Fruit fly (Drosophila melanogaster) whole organism, embryonic: ENCODE results near the gene vito.

Source experiments
- ATbp ChIP-seq: fragments of 200-800 bp; sonication (Bioruptor generic); optimal IDR thresholded peaks from 2 replicates; lab custom pipeline; 2017; ENCODE audit warnings: missing biosample characterization, mild to moderate bottlenecking, missing genetic modification characterization, missing genetic modification reagents
- Atf6 ChIP-seq: fragments of 200-800 bp; sonication (Bioruptor generic); IDR thresholded peaks from 2 replicates; pipeline ENCODE4 v1.3.6; 2022; ENCODE audit warnings: missing biosample characterization, missing genetic modification characterization
- CG10209 ChIP-seq: fragments of 200-800 bp; sonication (Bioruptor generic); optimal IDR thresholded peaks from 3 replicates; lab custom pipeline; 2017; ENCODE audit warnings: missing biosample characterization, mild to moderate bottlenecking, missing genetic modification characterization, missing genetic modification reagents
- CG10959 ChIP-seq: fragments of 200-800 bp; sonication (Bioruptor generic); IDR thresholded peaks from 2 replicates; pipeline ENCODE4 v1.3.6; 2022; ENCODE audit warnings: missing biosample characterization, missing genetic modification characterization
- CG11085 ChIP-seq: fragments of 200-800 bp; sonication (Bioruptor generic); IDR thresholded peaks from 2 replicates; pipeline ENCODE4 v1.3.6; 2022; ENCODE audit warnings: missing biosample characterization, missing genetic modification characterization
- CG11093 ChIP-seq: fragments of 200-800 bp; sonication (Bioruptor generic); IDR thresholded peaks from 3 replicates; pipeline ENCODE4 v1.3.6; 2022; ENCODE audit warnings: missing biosample characterization, missing genetic modification characterization
- CG12769 ChIP-seq: fragments of 200-800 bp; sonication (Bioruptor generic); optimal IDR thresholded peaks from 2 replicates; lab custom pipeline; 2019; ENCODE audit warnings: missing biosample characterization, mild to moderate bottlenecking, missing genetic modification characterization, moderate library complexity
- CG15269 ChIP-seq: fragments of 200-800 bp; sonication (Bioruptor generic); optimal IDR thresholded peaks from 2 replicates; lab custom pipeline; 2018; ENCODE audit warnings: missing biosample characterization, mild to moderate bottlenecking, missing genetic modification characterization, moderate library complexity
- CG18262 ChIP-seq: fragments of 200-800 bp; optimal IDR thresholded peaks from 3 replicates; lab custom pipeline; 2019; ENCODE audit warnings: missing biosample characterization, mild to moderate bottlenecking, missing genetic modification characterization, moderate library complexity
- CG18619 ChIP-seq: fragments of 200-800 bp; sonication (Bioruptor generic); optimal IDR thresholded peaks from 3 replicates; lab custom pipeline; 2017; ENCODE audit warnings: missing biosample characterization, mild to moderate bottlenecking, missing genetic modification characterization
- CG2129 ChIP-seq: fragments of 200-800 bp; sonication (Bioruptor generic); IDR thresholded peaks from 2 replicates; pipeline ENCODE4 v1.3.6; 2022; ENCODE audit warnings: missing biosample characterization, missing genetic modification characterization; ENCODE audit not compliant: partially characterized antibody
- CG32767 ChIP-seq: fragments of 200-800 bp; sonication (Bioruptor generic); IDR thresholded peaks from 2 replicates; pipeline ENCODE4 v1.3.6; 2022; ENCODE audit warnings: missing biosample characterization, missing genetic modification characterization
- CG3838 ChIP-seq: fragments of 200-800 bp; sonication (Bioruptor generic); optimal IDR thresholded peaks from 3 replicates; lab custom pipeline; 2016; ENCODE audit warnings: missing biosample characterization, missing genetic modification characterization
- CG8359 ChIP-seq: fragments of 200-800 bp; sonication (Bioruptor generic); optimal IDR thresholded peaks from 2 replicates; lab custom pipeline; 2017; ENCODE audit warnings: missing biosample characterization, mild to moderate bottlenecking, missing genetic modification characterization, borderline replicate concordance
- Dref ChIP-seq: fragments of 200-800 bp; sonication (Bioruptor generic); IDR thresholded peaks from 2 replicates; pipeline ENCODE4 v1.3.6; 2022; ENCODE audit warnings: missing biosample characterization, missing genetic modification characterization
- Drgx ChIP-seq: fragments of 200-800 bp; sonication (Bioruptor generic); IDR thresholded peaks from 2 replicates; pipeline ENCODE4 v1.3.6; 2022; ENCODE audit warnings: missing biosample characterization, missing genetic modification characterization
- HmgD ChIP-seq: fragments of 200-800 bp; sonication (Bioruptor generic); optimal IDR thresholded peaks from 3 replicates; lab custom pipeline; 2016; ENCODE audit warnings: missing biosample characterization, missing genetic modification characterization
- Hr51 ChIP-seq, 2 experiments: fragments of 200-800 bp; sonication (Bioruptor generic); optimal IDR thresholded peaks; 2 replicates in 1 of 2; 3 replicates in 1 of 2; lab custom pipeline; 2016 to 2018; ENCODE audit warnings: missing biosample characterization in 2 of 2, missing genetic modification characterization in 2 of 2, mild to moderate bottlenecking in 1 of 2, moderate library complexity in 1 of 2
- Hr78 ChIP-seq, 2 experiments: fragments of 200-800 bp in 1 of 2; fragments of >200 bp in 1 of 2; sonication (Bioruptor generic) in 1 of 2; optimal IDR thresholded peaks; 2 replicates each; lab custom pipeline; 2017 to 2019; ENCODE audit warnings: missing biosample characterization in 2 of 2, missing genetic modification characterization in 2 of 2, mild to moderate bottlenecking in 1 of 2, moderate library complexity in 1 of 2
- Hsf ChIP-seq: fragments of 200-800 bp; sonication (Bioruptor generic); optimal IDR thresholded peaks from 3 replicates; lab custom pipeline; 2016; ENCODE audit warnings: missing biosample characterization, missing genetic modification characterization
- NFAT ChIP-seq: fragments of 200-800 bp; sonication (Bioruptor generic); IDR thresholded peaks from 2 replicates; pipeline ENCODE4 v1.3.6; 2022; ENCODE audit warnings: missing biosample characterization, missing genetic modification characterization
- Sry-β ChIP-seq: fragments of 200-800 bp; sonication (Bioruptor generic); optimal IDR thresholded peaks from 2 replicates; lab custom pipeline; 2018; ENCODE audit warnings: missing biosample characterization, mild to moderate bottlenecking, missing genetic modification characterization, moderate library complexity
- ac ChIP-seq: fragments of 200-800 bp; sonication (Bioruptor generic); optimal IDR thresholded peaks from 3 replicates; lab custom pipeline; 2017; ENCODE audit warnings: missing biosample characterization, mild to moderate bottlenecking, missing genetic modification characterization
- ato ChIP-seq: fragments of 200-800 bp; sonication (Bioruptor generic); IDR thresholded peaks from 2 replicates; pipeline ENCODE4 v1.3.6; 2022; ENCODE audit warnings: missing biosample characterization, missing genetic modification characterization; ENCODE audit not compliant: partially characterized antibody
- az2 ChIP-seq: fragments of 200-800 bp; sonication (Bioruptor generic); optimal IDR thresholded peaks from 3 replicates; lab custom pipeline; 2016; ENCODE audit warnings: missing biosample characterization, missing genetic modification characterization
- bab2 ChIP-seq: fragments of 200-800 bp; sonication (Bioruptor generic); optimal IDR thresholded peaks from 2 replicates; lab custom pipeline; 2016; ENCODE audit warnings: missing biosample characterization, missing genetic modification characterization
- bowl ChIP-seq: fragments of 200-800 bp; sonication (Bioruptor generic); IDR thresholded peaks from 2 replicates; pipeline ENCODE4 v1.3.6; 2022; ENCODE audit warnings: missing biosample characterization, missing genetic modification characterization
- chinmo ChIP-seq: fragments of 200-800 bp; sonication (Bioruptor generic); IDR thresholded peaks from 4 replicates; pipeline ENCODE4 v1.3.6; 2022; ENCODE audit warnings: missing biosample characterization, missing genetic modification characterization; ENCODE audit not compliant: partially characterized antibody
- crc ChIP-seq: fragments of 200-800 bp; sonication (Bioruptor generic); optimal IDR thresholded peaks from 2 replicates; lab custom pipeline; 2016; ENCODE audit warnings: missing biosample characterization, missing genetic modification characterization
- crp ChIP-seq, 2 experiments: fragments of 200-800 bp; sonication (Bioruptor generic); optimal IDR thresholded peaks; 2 replicates in 1 of 2; 3 replicates in 1 of 2; lab custom pipeline; 2017; ENCODE audit warnings: missing biosample characterization in 2 of 2, missing genetic modification characterization in 2 of 2, mild to moderate bottlenecking in 1 of 2, moderate library complexity in 1 of 2
- en ChIP-seq: fragments of 200-800 bp; sonication (Bioruptor generic); optimal IDR thresholded peaks from 2 replicates; lab custom pipeline; 2016; ENCODE audit warnings: missing biosample characterization, missing genetic modification characterization
- ftz-f1 ChIP-seq: fragments of 200-800 bp; sonication (Bioruptor generic); optimal IDR thresholded peaks from 2 replicates; lab custom pipeline; 2016; ENCODE audit warnings: missing biosample characterization, missing genetic modification characterization
- fu2 ChIP-seq: fragments of 200-800 bp; sonication (Bioruptor generic); optimal IDR thresholded peaks from 2 replicates; lab custom pipeline; 2016; ENCODE audit warnings: missing biosample characterization, missing genetic modification characterization
- hkb ChIP-seq, 2 experiments: fragments of 200-800 bp in 1 of 2; fragments of >200 bp in 1 of 2; sonication (Bioruptor generic) in 1 of 2; IDR thresholded peaks in 1 of 2; optimal IDR thresholded peaks in 1 of 2; 2 replicates each; pipeline versions ENCODE4 v1.3.6 to Lab custom; 2017 to 2022; ENCODE audit warnings: missing biosample characterization in 1 of 2, missing genetic modification characterization in 1 of 2
- insv ChIP-seq, 2 experiments: fragments of 200-800 bp; sonication (Bioruptor generic); optimal IDR thresholded peaks; 3 replicates each; lab custom pipeline; 2016 to 2018; ENCODE audit warnings: missing biosample characterization in 2 of 2, missing genetic modification characterization in 2 of 2
- lbe ChIP-seq: fragments of 200-800 bp; sonication (Bioruptor generic); optimal IDR thresholded peaks from 2 replicates; lab custom pipeline; 2016; ENCODE audit warnings: missing biosample characterization, mild to moderate bottlenecking, missing genetic modification characterization
- nom ChIP-seq: fragments of 200-800 bp; sonication (Bioruptor generic); optimal IDR thresholded peaks from 2 replicates; lab custom pipeline; 2017; ENCODE audit warnings: missing biosample characterization, missing genetic modification characterization, mild to moderate bottlenecking, moderate library complexity, missing genetic modification reagents
- oc ChIP-seq: fragments of 200-800 bp; sonication (Bioruptor generic); optimal IDR thresholded peaks from 2 replicates; lab custom pipeline; 2018; ENCODE audit warnings: missing biosample characterization, mild to moderate bottlenecking, missing genetic modification characterization, moderate library complexity
- odd ChIP-seq: fragments of 200-800 bp; sonication (Bioruptor generic); optimal IDR thresholded peaks from 2 replicates; lab custom pipeline; 2017; ENCODE audit warnings: missing biosample characterization, mild to moderate bottlenecking, missing genetic modification characterization
- prd ChIP-seq, 3 experiments: fragments of >200 bp in 2 of 3; fragments of 200-800 bp in 1 of 3; sonication (Bioruptor generic) in 1 of 3; optimal IDR thresholded peaks in 2 of 3; IDR thresholded peaks in 1 of 3; 2 replicates in 2 of 3; 3 replicates in 1 of 3; pipeline versions ENCODE4 v1.3.6 to Lab custom; 2017 to 2022; ENCODE audit warnings: missing biosample characterization in 1 of 3, missing genetic modification characterization in 1 of 3
- pzg ChIP-seq: fragments of 200-800 bp; sonication (Bioruptor generic); optimal IDR thresholded peaks from 3 replicates; lab custom pipeline; 2018; ENCODE audit warnings: missing biosample characterization, mild to moderate bottlenecking, missing genetic modification characterization, moderate library complexity
- slou ChIP-seq: fragments of 200-800 bp; sonication (Bioruptor generic); optimal IDR thresholded peaks from 3 replicates; lab custom pipeline; 2016; ENCODE audit warnings: missing biosample characterization, missing genetic modification characterization
- stc ChIP-seq: fragments of 200-800 bp; sonication (Bioruptor generic); IDR thresholded peaks from 2 replicates; pipeline ENCODE4 v1.3.6; 2022; ENCODE audit warnings: missing biosample characterization, missing genetic modification characterization
- vvl ChIP-seq: fragments of 200-800 bp; sonication (Bioruptor generic); IDR thresholded peaks from 2 replicates; pipeline ENCODE4 v1.3.6; 2022; ENCODE audit warnings: missing biosample characterization, missing genetic modification characterization
- z ChIP-seq: fragments of 200-800 bp; sonication (Bioruptor generic); IDR thresholded peaks from 3 replicates; pipeline ENCODE4 v1.3.6; 2022; ENCODE audit warnings: missing biosample characterization, missing genetic modification characterization

The vito gene

dm6 chr3L:5802733-5803132 is 25.6 kb upstream of the vito start, which contains the start of gene CG42272:
Gene CG42272 (plus strand): TSS chr3L:5803033.
- no peak for TF ChIP-seq CG11085
- no peak for TF ChIP-seq CG10209 (GFP tag; lab: Kevin White, UChicago)
- TF ChIP-seq Atf6 (GFP tag; lab: Robert Waterston, UW) = no peak
- no peak for TF ChIP-seq crp (GFP tag; optimal IDR thresholded peaks at IDR 0.05; lab: Kevin White, UChicago)
- TF ChIP-seq CG32767 (GFP tag; lab: Robert Waterston, UW) = no peak
- no peak for TF ChIP-seq bab2 (GFP tag; lab: Kevin White, UChicago)
- TF ChIP-seq prd (optimal IDR thresholded peaks at IDR 0.05; lab: Kevin White, UChicago) = no peak
- no peak for TF ChIP-seq prd (GFP tag; IDR thresholded peaks at IDR 0.05; lab: Robert Waterston, UW)
- TF ChIP-seq CG2129 (GFP tag; lab: Robert Waterston, UW) = no peak
- TF ChIP-seq CG8359 = no peak
- no peak for TF ChIP-seq CG18262 (tag; lab: Kevin White, UChicago)
- no peak for TF ChIP-seq ac (GFP tag; lab: Kevin White, UChicago)
- TF ChIP-seq ato (GFP tag; lab: Robert Waterston, UW) = no peak
- no peak for TF ChIP-seq odd (GFP tag; lab: Kevin White, UChicago)
- TF ChIP-seq NFAT = no peak
- TF ChIP-seq Sry-β (GFP tag; lab: Kevin White, UChicago) = no peak
- TF ChIP-seq slou (GFP tag; lab: Kevin White, UChicago) = no peak
- TF ChIP-seq lbe = no peak
- TF ChIP-seq en (GFP tag; lab: Kevin White, UChicago) = no peak
- no peak for TF ChIP-seq stc (GFP tag; lab: Robert Waterston, UW)

DNA sequence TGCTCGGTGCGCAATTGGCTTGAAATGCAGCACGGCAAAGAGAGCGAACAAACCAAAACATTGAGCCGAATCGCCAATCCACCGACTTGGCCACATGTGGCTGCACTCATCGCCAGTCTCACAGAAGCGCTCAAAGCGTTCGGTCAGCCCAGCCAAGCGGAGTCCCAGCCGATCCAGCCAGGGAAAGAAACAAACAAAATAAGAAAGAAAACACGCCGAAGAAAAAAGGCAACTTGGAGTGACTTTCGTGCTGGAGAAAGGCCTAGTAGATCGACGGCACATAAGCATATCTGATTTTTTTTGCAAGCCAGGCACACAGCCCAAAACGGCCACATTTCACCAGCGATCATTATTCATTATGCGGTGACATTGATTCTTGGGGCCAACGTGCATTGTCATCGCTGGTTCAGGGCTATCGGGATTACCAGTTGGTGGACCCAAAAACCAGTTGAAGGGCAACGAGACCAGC is 25.0 kb upstream of the vito start:
- TF ChIP-seq bowl (GFP tag; lab: Robert Waterston, UW) (no peak), insv (GFP tag; optimal IDR thresholded peaks at IDR 0.05; lab: Kevin White, UChicago) (no peak), vvl (peak; percentile 35; the same call in 1 of the 2 replicates), crc (no peak), CG12769 (peak; percentile 17), chinmo (GFP tag; lab: Robert Waterston, UW) (0 out of 4 replicates have a peak, but pooled peaks have one; percentile 58), CG3838 (GFP tag; lab: Kevin White, UChicago) (no peak), CG11093 (GFP tag; lab: Robert Waterston, UW) (no peak), Hr78 (GFP tag; optimal IDR thresholded peaks at IDR 0.05; lab: Kevin White, UChicago) (peak in 1 of 2 experiments; percentile 22), Drgx (GFP tag; lab: Robert Waterston, UW) (0 out of 2 replicates have a peak, but pooled peaks have one; percentile 34), stc (GFP tag; lab: Robert Waterston, UW) (0 out of 2 replicates have a peak, but pooled peaks have one; percentile 6), nom (GFP tag; lab: Kevin White, UChicago) (peak; percentile 11), Hr51 (GFP tag; optimal IDR thresholded peaks at IDR 0.05; lab: Kevin White, UChicago) (no peak), Dref (GFP tag; lab: Robert Waterston, UW) (no peak), Hsf (GFP tag; lab: Kevin White, UChicago) (no peak), z (GFP tag; lab: Robert Waterston, UW) (peak; percentile 70), fu2 (GFP tag; lab: Kevin White, UChicago) (no peak), ATbp (GFP tag; lab: Kevin White, UChicago) (no peak), oc (tag; lab: Kevin White, UChicago) (peak; percentile 62), CG10959 (0 out of 2 replicates have a peak, but pooled peaks have one; percentile 17), CG18619 (no peak), ftz-f1 (peak; percentile 49), CG15269 (tag; lab: Kevin White, UChicago) (peak; percentile 19), az2 (GFP tag; lab: Kevin White, UChicago) (no peak), hkb (optimal IDR thresholded peaks at IDR 0.05; lab: Kevin White, UChicago) (no peak), hkb (GFP tag; IDR thresholded peaks at IDR 0.05; lab: Robert Waterston, UW) (no peak), HmgD (GFP tag; lab: Kevin White, UChicago) (no peak), pzg (GFP tag; lab: Kevin White, UChicago) (no peak)
